Fruit fly (Drosophila melanogaster): ENCODE measurements around the gene CG16812.

The CG16812 gene

DNA sequence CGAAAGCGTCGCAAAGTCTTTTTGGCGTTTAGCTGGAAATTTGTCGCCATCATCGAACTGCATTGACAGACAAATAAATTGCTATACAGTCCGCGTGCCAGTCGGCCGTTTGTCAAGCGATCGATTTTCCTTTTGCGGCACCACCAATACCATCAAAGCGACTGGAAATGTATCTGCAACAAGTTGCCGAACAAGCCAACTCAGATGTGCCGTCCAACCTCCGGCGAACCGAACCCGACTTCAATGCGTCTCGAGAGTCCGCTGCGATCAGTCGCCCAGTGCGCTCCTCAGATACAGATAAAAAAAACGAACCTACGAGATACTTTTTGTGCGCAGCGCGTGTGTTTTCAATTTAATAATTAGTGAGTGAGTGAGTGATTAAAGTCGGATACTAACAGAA is 44.2 kb downstream of the CG16812 start:
- TF ChIP-seq CG12605 (GFP tag; IDR thresholded peaks at IDR 0.05) (no peak), D1 (tag; optimal IDR thresholded peaks at IDR 0.05) (no peak), CG14655 (GFP tag; optimal IDR thresholded peaks at IDR 0.05) (peak; percentile 11), CG13204 (GFP tag; optimal IDR thresholded peaks at IDR 0.05) (peak; percentile 49), fd96Ca (GFP tag; IDR thresholded peaks at IDR 0.05) (no peak), EcR (GFP tag; optimal IDR thresholded peaks at IDR 0.05) (peak; percentile 21), CG17806 (tag; optimal IDR thresholded peaks at IDR 0.05) (no peak), CG8159 (tag; optimal IDR thresholded peaks at IDR 0.05) (no peak), rn (GFP tag; IDR thresholded peaks at IDR 0.05) (no peak), CG4496 (GFP tag; IDR thresholded peaks at IDR 0.05) (0 out of 3 replicates have a peak, but pooled peaks have one; percentile 7), Ets98B (GFP tag; IDR thresholded peaks at IDR 0.05) (no peak), CG32121 (GFP tag; IDR thresholded peaks at IDR 0.05) (no peak), gl (tag; optimal IDR thresholded peaks at IDR 0.05) (no peak), CG15710 (tag; optimal IDR thresholded peaks at IDR 0.05) (no peak), CG10348 (GFP tag; IDR thresholded peaks at IDR 0.05) (no peak)

DNA sequence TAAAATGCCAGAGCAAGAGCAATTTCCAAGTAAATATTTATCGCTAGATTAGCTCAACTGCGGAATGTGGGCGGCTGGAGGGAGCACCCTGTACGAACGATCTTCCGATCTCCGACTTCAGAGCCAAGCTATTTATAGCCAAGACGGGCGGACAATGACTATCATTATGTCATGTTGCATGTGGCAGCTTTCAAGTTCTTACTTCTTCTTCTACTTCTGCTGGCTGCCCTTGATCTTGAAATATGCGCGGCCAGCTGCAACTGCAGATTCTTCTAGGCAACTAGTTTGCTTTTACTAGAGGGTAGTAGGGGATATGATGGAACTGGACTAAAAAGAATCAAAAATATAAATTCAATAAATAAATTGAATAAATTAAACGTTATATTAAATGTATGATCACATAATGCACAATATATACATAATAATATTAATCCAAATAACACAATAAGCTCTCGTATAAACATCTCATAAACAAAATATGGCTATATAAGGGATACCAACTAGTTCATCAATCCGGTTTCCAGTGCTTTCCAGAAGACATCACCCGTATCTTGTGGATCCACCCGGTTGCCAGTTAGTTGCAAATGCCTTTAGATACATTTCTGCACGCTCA is 45.8 kb downstream of the CG16812 start:
- TF ChIP-seq CG34367 (tag; optimal IDR thresholded peaks at IDR 0.05) (peak; percentile 12), Pif1B (GFP tag; optimal IDR thresholded peaks at IDR 0.05) (peak; percentile 33), CG9948 (tag; optimal IDR thresholded peaks at IDR 0.05) (peak; percentile 65), EcR (GFP tag; optimal IDR thresholded peaks at IDR 0.05) (peak; percentile 74), CG14655 (GFP tag; optimal IDR thresholded peaks at IDR 0.05) (peak; percentile 71), CG17806 (tag; optimal IDR thresholded peaks at IDR 0.05) (peak; percentile 58), CG4496 (GFP tag; IDR thresholded peaks at IDR 0.05) (peak; percentile 42; the same call in 1 of the 3 replicates), CG12605 (GFP tag; IDR thresholded peaks at IDR 0.05) (peak; percentile 21; the same call in 1 of the 2 replicates), gl (tag; optimal IDR thresholded peaks at IDR 0.05) (no peak), CG8301 (tag; optimal IDR thresholded peaks at IDR 0.05) (peak; percentile 52), CG10348 (GFP tag; IDR thresholded peaks at IDR 0.05) (no peak), Pif1A (GFP tag; optimal IDR thresholded peaks at IDR 0.05) (peak; percentile 7), rn (GFP tag; IDR thresholded peaks at IDR 0.05) (no peak), D1 (tag; optimal IDR thresholded peaks at IDR 0.05) (peak; percentile 60), CG8159 (tag; optimal IDR thresholded peaks at IDR 0.05) (peak; percentile 76), CG15710 (tag; optimal IDR thresholded peaks at IDR 0.05) (peak; percentile 46), CG13204 (GFP tag; optimal IDR thresholded peaks at IDR 0.05) (no peak)

dm6 chr2L:13272541-13272940 is 50.2 kb downstream of the CG16812 start:
- TF ChIP-seq D1 (tag; optimal IDR thresholded peaks at IDR 0.05) (no peak), CG13204 (GFP tag; optimal IDR thresholded peaks at IDR 0.05) (peak; percentile 65)
